Fruit fly (Drosophila melanogaster) whole organism, wandering third instar larva: ENCODE measurements around the gene FER.

Experiments used
- Abd-B ChIP-seq: fragments of >200 bp; optimal IDR thresholded peaks from 2 replicates; lab custom pipeline; 2017; ENCODE audit warnings: missing biosample characterization, missing genetic modification characterization
- CG32264 ChIP-seq: fragments of 200-800 bp; sonication (Bioruptor generic); optimal IDR thresholded peaks from 2 replicates; lab custom pipeline; 2016; ENCODE audit warnings: missing biosample characterization, missing genetic modification characterization
- CG9705 ChIP-seq: fragments of 200-800 bp; sonication (Bioruptor generic); optimal IDR thresholded peaks from 2 replicates; lab custom pipeline; 2018; ENCODE audit warnings: missing biosample characterization, mild to moderate bottlenecking, missing genetic modification characterization
- CrebA ChIP-seq: fragments of 200-800 bp; sonication (Bioruptor generic); optimal IDR thresholded peaks from 2 replicates; lab custom pipeline; 2016; ENCODE audit warnings: missing biosample characterization, mild to moderate bottlenecking, missing genetic modification characterization, borderline replicate concordance
- Dfd ChIP-seq: fragments of >200 bp; optimal IDR thresholded peaks from 2 replicates; lab custom pipeline; 2017; ENCODE audit warnings: missing biosample characterization, missing genetic modification characterization
- Dif ChIP-seq: fragments of 200-275, 200-300 bp; sonication (Bioruptor generic); optimal IDR thresholded peaks from 2 replicates; lab custom pipeline; 2018; ENCODE audit warnings: missing biosample characterization, missing genetic modification characterization; ENCODE audit not compliant: partially characterized antibody
- GATAd ChIP-seq: sonication (Bioruptor generic); optimal IDR thresholded peaks from 2 replicates; lab custom pipeline; 2016; ENCODE audit warnings: missing biosample characterization, missing genetic modification characterization
- HLH106 ChIP-seq: fragments of 200-800 bp; optimal IDR thresholded peaks from 3 replicates; lab custom pipeline; 2019; ENCODE audit warnings: missing biosample characterization, mild to moderate bottlenecking, missing genetic modification characterization, moderate library complexity
- Hr78 ChIP-seq: fragments of >200 bp; optimal IDR thresholded peaks from 2 replicates; lab custom pipeline; 2017; ENCODE audit warnings: missing biosample characterization, missing genetic modification characterization
- Hr83 ChIP-seq: fragments of 200-300 bp; sonication (Bioruptor generic); optimal IDR thresholded peaks from 2 replicates; lab custom pipeline; 2016; ENCODE audit warnings: missing biosample characterization, mild to moderate bottlenecking, missing genetic modification characterization, moderate library complexity; ENCODE audit not compliant: poor library complexity, severe bottlenecking
- Jra ChIP-seq: sonication (Bioruptor generic); optimal IDR thresholded peaks from 2 replicates; lab custom pipeline; 2016; ENCODE audit warnings: missing biosample characterization, missing genetic modification characterization
- Mio ChIP-seq: sonication (Bioruptor generic); optimal IDR thresholded peaks from 2 replicates; lab custom pipeline; 2016; ENCODE audit warnings: missing biosample characterization, missing genetic modification characterization
- Myc ChIP-seq: fragments of >200 bp; optimal IDR thresholded peaks from 2 replicates; lab custom pipeline; 2017
- N ChIP-seq: fragments of >200 bp; optimal IDR thresholded peaks from 2 replicates; lab custom pipeline; 2018; ENCODE audit warnings: missing biosample characterization, missing external identifiers, missing genetic modification characterization
- OdsH ChIP-seq: fragments of 200-800 bp; sonication (Bioruptor generic); optimal IDR thresholded peaks from 2 replicates; lab custom pipeline; 2016; ENCODE audit warnings: missing biosample characterization, mild to moderate bottlenecking, missing genetic modification characterization
- Rel ChIP-seq, 2 experiments: fragments of 200-800 bp; sonication (Bioruptor generic) in 1 of 2; optimal IDR thresholded peaks; 2 replicates in 1 of 2; 3 replicates in 1 of 2; lab custom pipeline; 2016 to 2019; ENCODE audit warnings: mild to moderate bottlenecking in 2 of 2, missing biosample characterization in 2 of 2, missing genetic modification characterization in 2 of 2, moderate library complexity in 1 of 2
- Sp1 ChIP-seq: fragments of 200-800 bp; sonication (Bioruptor generic); optimal IDR thresholded peaks from 3 replicates; lab custom pipeline; 2019; ENCODE audit warnings: missing biosample characterization, mild to moderate bottlenecking, missing genetic modification characterization, moderate library complexity
- Vsx2 ChIP-seq: fragments of 200-300, 225-300 bp; sonication (Bioruptor generic); optimal IDR thresholded peaks from 2 replicates; lab custom pipeline; 2018; ENCODE audit warnings: missing biosample characterization, missing genetic modification characterization; ENCODE audit not compliant: partially characterized antibody
- br ChIP-seq: fragments of 200-800 bp; sonication (Bioruptor generic); optimal IDR thresholded peaks from 2 replicates; lab custom pipeline; 2016; ENCODE audit warnings: missing biosample characterization, missing genetic modification characterization
- brk ChIP-seq: fragments of 200-800 bp; sonication (Bioruptor generic); optimal IDR thresholded peaks from 2 replicates; lab custom pipeline; 2016; ENCODE audit warnings: missing biosample characterization, mild to moderate bottlenecking, missing genetic modification characterization
- dmrt93B ChIP-seq: fragments of 200-800 bp; sonication (Bioruptor generic); optimal IDR thresholded peaks from 2 replicates; lab custom pipeline; 2018; ENCODE audit warnings: missing biosample characterization, mild to moderate bottlenecking, missing genetic modification characterization
- dsf ChIP-seq: sonication (Bioruptor generic); optimal IDR thresholded peaks from 2 replicates; lab custom pipeline; 2016; ENCODE audit warnings: missing biosample characterization, missing genetic modification characterization, borderline replicate concordance
- ey ChIP-seq: fragments of 200-800 bp; sonication (Bioruptor generic); optimal IDR thresholded peaks from 2 replicates; lab custom pipeline; 2016; ENCODE audit warnings: missing biosample characterization, missing genetic modification characterization
- foxo ChIP-seq, 2 experiments: fragments of 200-800 bp; sonication (Bioruptor generic); optimal IDR thresholded peaks; 2 replicates in 1 of 2; 3 replicates in 1 of 2; lab custom pipeline; 2016 to 2017; ENCODE audit warnings: missing biosample characterization in 2 of 2, missing genetic modification characterization in 2 of 2
- h ChIP-seq: fragments of 200-800 bp; sonication (Bioruptor generic); optimal IDR thresholded peaks from 3 replicates; lab custom pipeline; 2016; ENCODE audit warnings: missing biosample characterization, mild to moderate bottlenecking, missing genetic modification characterization
- jim ChIP-seq: fragments of 175-275, 200-325 bp; sonication (Bioruptor generic); optimal IDR thresholded peaks from 2 replicates; lab custom pipeline; 2016; ENCODE audit warnings: missing biosample characterization, mild to moderate bottlenecking, missing genetic modification characterization
- lola ChIP-seq: fragments of >200 bp; optimal IDR thresholded peaks from 2 replicates; lab custom pipeline; 2017; ENCODE audit warnings: missing biosample characterization, missing genetic modification characterization
- pan ChIP-seq: fragments of >200 bp; optimal IDR thresholded peaks from 2 replicates; lab custom pipeline; 2017
- psq ChIP-seq: fragments of 200-800 bp; sonication (Bioruptor generic); optimal IDR thresholded peaks from 3 replicates; lab custom pipeline; 2017; ENCODE audit warnings: missing biosample characterization, mild to moderate bottlenecking, missing genetic modification characterization, moderate library complexity
- rgr ChIP-seq: fragments of 200-800 bp; sonication (Bioruptor generic); optimal IDR thresholded peaks from 3 replicates; lab custom pipeline; 2016; ENCODE audit warnings: missing biosample characterization, mild to moderate bottlenecking, missing genetic modification characterization
- sv ChIP-seq: fragments of 200-800 bp; sonication (Bioruptor generic); optimal IDR thresholded peaks from 3 replicates; lab custom pipeline; 2016; ENCODE audit warnings: missing biosample characterization, missing genetic modification characterization
- tai ChIP-seq: sonication (Bioruptor generic); optimal IDR thresholded peaks from 2 replicates; lab custom pipeline; 2016; ENCODE audit warnings: missing biosample characterization, missing genetic modification characterization
- usp ChIP-seq: fragments of >200 bp; optimal IDR thresholded peaks from 2 replicates; lab custom pipeline; 2017; ENCODE audit warnings: missing biosample characterization, missing genetic modification characterization
- woc ChIP-seq: sonication (Bioruptor generic); optimal IDR thresholded peaks from 2 replicates; lab custom pipeline; 2016; ENCODE audit warnings: missing biosample characterization, mild to moderate bottlenecking, missing genetic modification characterization

The FER gene

DNA sequence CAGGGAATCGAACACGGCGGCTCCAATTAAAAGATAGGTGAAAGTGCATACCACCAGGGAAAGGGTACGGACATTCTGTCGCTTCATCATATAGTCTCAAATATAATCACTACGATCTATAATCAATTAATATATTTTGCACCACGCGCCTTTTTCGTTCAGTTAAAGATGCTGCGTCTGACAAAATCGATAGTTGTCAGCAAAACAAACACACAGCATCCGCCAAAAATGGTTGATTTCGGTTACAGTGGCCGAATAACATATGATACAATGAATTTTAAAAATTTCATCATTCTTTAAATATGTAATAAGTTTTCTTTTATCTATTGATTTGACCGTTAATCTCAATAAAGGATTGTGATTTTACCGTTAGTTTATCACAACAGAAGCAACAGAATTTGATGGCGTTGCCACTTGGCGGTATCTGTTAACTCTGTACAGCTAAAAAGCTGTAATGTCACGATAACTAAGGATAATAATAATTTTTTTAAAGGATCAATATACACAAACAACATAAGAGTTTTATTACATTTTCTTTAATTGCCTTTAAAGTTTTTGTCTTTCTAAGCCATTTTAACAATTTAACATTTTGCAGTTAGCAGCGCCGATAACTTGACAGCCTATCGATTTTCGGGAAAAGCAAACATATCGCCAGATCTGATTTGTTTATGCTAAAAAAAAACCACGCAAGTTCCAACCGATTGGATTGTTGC, 17.7 kb upstream of the FER start, which contains the start of the genes Task7 and alpha-Man-IIa:
TSS of gene Task7 (minus strand) at position 366 of the 713 bp plus-strand sequence.
TSS of gene alpha-Man-IIa (plus strand) at position 621 of the 713 bp plus-strand sequence.
- TF ChIP-seq Myc (lab: Kevin White, UChicago) (peak; percentile 35), Sp1 (GFP tag; lab: Kevin White, UChicago) (no peak), CG9705 (GFP tag; lab: Kevin White, UChicago) (no peak), tai (GFP tag; lab: Kevin White, UChicago) (no peak), dmrt93B (no peak), rgr (GFP tag; lab: Kevin White, UChicago) (no peak), dsf (no peak)

DNA sequence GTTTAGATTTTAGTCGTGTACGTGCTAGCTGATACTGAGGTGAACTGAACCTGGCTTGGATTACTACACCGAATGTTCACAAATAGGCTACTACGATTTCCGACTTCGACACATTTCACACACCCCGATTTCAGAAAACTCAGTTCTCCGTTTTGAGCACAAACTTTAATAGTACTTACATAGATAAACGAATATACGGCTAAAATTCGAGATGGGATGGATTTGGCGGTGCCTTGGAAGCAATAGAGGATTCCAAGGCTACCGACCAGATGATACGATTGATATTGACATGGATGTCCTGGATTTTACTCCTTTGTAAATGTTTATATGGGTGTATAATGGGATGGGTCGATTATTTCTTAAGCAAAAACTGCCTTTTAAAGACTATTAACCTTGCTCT, 15.8 kb upstream of the FER start, which contains the start of gene betaTub85D:
TSS of gene betaTub85D (minus strand) at position 101 of the 400 bp plus-strand sequence.
- no peak for TF ChIP-seq usp (GFP tag; lab: Kevin White, UChicago)
- TF ChIP-seq ey (GFP tag; lab: Kevin White, UChicago): no peak
- no peak for TF ChIP-seq brk (GFP tag; lab: Kevin White, UChicago)
- no peak for TF ChIP-seq jim (GFP tag; lab: Kevin White, UChicago)
- TF ChIP-seq sv (GFP tag; lab: Kevin White, UChicago): no peak
- TF ChIP-seq br (GFP tag; lab: Kevin White, UChicago): no peak
- no peak for TF ChIP-seq OdsH

DNA sequence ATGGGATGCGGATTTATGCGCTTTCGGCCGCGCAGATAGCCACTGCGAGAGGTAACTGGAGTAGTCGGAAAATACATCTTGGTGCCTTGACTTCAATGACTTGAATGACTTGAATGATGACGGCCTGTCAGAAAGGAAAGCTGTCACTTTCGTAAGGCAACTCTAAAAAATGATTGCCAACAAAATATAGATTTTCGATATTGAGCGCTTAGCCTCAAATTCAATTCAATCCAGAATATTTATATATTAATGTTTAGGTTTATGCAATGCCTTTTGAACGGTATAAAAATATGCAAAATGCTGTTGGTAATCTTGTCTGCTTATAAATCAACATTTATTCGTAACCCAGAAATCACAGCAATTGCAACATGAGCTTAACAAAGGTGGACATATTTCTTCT, 13.7 kb upstream of the FER start, which contains the start of gene CG44261:
TSS of gene CG44261 (minus strand) at position 101 of the 400 bp plus-strand sequence.
- TF ChIP-seq Mio (GFP tag; lab: Kevin White, UChicago): no peak
- no peak for TF ChIP-seq HLH106 (tag; lab: Kevin White, UChicago)
- TF ChIP-seq Dfd (GFP tag; lab: Kevin White, UChicago): no peak
- TF ChIP-seq h: no peak
- no peak for TF ChIP-seq Vsx2 (GFP tag; lab: Kevin White, UChicago)
- no peak for TF ChIP-seq Rel (GFP tag; optimal IDR thresholded peaks at IDR 0.05; lab: Kevin White, UChicago)
- no peak for TF ChIP-seq Rel (tag; optimal IDR thresholded peaks at IDR 0.05; lab: Kevin White, UChicago)
- TF ChIP-seq Hr83 (GFP tag; lab: Kevin White, UChicago): no peak
- TF ChIP-seq Dif: no peak
- TF ChIP-seq Sp1 (GFP tag; lab: Kevin White, UChicago): no peak
- TF ChIP-seq CrebA (GFP tag; lab: Kevin White, UChicago): no peak
- TF ChIP-seq jim (GFP tag; lab: Kevin White, UChicago): no peak
- TF ChIP-seq psq: no peak
- no peak for TF ChIP-seq Abd-B (GFP tag; lab: Kevin White, UChicago)

DNA sequence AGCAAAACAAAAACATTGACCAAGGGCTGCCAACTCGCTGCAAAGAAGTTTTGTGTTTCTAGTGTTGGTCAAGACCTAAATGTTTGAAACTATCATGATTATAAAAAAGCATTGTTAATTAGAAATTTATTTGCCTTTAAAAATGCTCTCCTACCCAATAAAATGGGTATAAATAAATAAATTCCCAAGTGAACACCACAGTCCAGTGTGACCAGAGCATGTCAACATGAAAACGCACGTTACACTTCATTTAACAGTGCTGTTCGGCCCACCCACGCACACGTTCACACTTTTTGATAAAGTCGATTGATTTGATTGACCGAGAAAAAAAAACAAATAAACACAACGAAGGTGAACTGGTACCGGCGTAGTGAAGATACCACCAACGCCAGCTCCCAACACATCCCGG, 9.8 kb upstream of the FER start, which contains the start of the genes CG9356, BBIP1 and CG8135:
TSS of gene CG9356 (minus strand) at position 166 of the 409 bp plus-strand sequence.
TSS of gene BBIP1 (plus strand) at position 282 of the 409 bp plus-strand sequence.
TSS of gene CG8135 (plus strand) at position 282 of the 409 bp plus-strand sequence.
- TF ChIP-seq pan (lab: Kevin White, UChicago): no peak
- TF ChIP-seq OdsH: peak; percentile 61
- no peak for TF ChIP-seq woc (GFP tag; lab: Kevin White, UChicago)
- peak in 1 of 2 experiments; percentile 86 for TF ChIP-seq foxo (GFP tag; optimal IDR thresholded peaks at IDR 0.05; lab: Kevin White, UChicago)
- no peak for TF ChIP-seq lola
- no peak for TF ChIP-seq Abd-B (GFP tag; lab: Kevin White, UChicago)
- peak; percentile 73 for TF ChIP-seq Hr83 (GFP tag; lab: Kevin White, UChicago)
- no peak for TF ChIP-seq Rel (GFP tag; optimal IDR thresholded peaks at IDR 0.05; lab: Kevin White, UChicago)
- TF ChIP-seq Rel (tag; optimal IDR thresholded peaks at IDR 0.05; lab: Kevin White, UChicago): peak; percentile 98
- peak; percentile 62 for TF ChIP-seq psq
- peak; percentile 8 for TF ChIP-seq jim (GFP tag; lab: Kevin White, UChicago)
- TF ChIP-seq rgr (GFP tag; lab: Kevin White, UChicago): peak; percentile 82
- no peak for TF ChIP-seq Jra (GFP tag; lab: Kevin White, UChicago)
- TF ChIP-seq sv (GFP tag; lab: Kevin White, UChicago): peak; percentile 81
- peak; percentile 75 for TF ChIP-seq CG32264
- peak; percentile 34 for TF ChIP-seq Myc (lab: Kevin White, UChicago)
- no peak for TF ChIP-seq Hr78 (GFP tag; lab: Kevin White, UChicago)
- TF ChIP-seq CG9705 (GFP tag; lab: Kevin White, UChicago): peak; percentile 31
- peak; percentile 83 for TF ChIP-seq ey (GFP tag; lab: Kevin White, UChicago)
- TF ChIP-seq GATAd (GFP tag; lab: Kevin White, UChicago): peak; percentile 11
- no peak for TF ChIP-seq Dfd (GFP tag; lab: Kevin White, UChicago)
- no peak for TF ChIP-seq N (GFP tag; lab: Kevin White, UChicago)
- no peak for TF ChIP-seq br (GFP tag; lab: Kevin White, UChicago)
